Worm (Caenorhabditis elegans) whole organism, young adult: Measurements from ENCODE around the gene nspb-6.

Experiments used
- F49E8.2 ChIP-seq: sonication (generic microtip); optimal IDR thresholded peaks from 3 replicates; lab custom pipeline; 2017; ENCODE audit warnings: missing genetic modification characterization, mild to moderate bottlenecking, missing compliant biosample characterization, antibody characterized with exemption, moderate library complexity; ENCODE audit not compliant: insufficient read depth
- F52B5.7 ChIP-seq: sonication (generic microtip); optimal IDR thresholded peaks from 2 replicates; lab custom pipeline; 2016; ENCODE audit warnings: mild to moderate bottlenecking, missing genetic modification characterization, missing compliant biosample characterization
- F57A8.1 ChIP-seq: fragments of 200-800 bp; sonication (Bioruptor generic); optimal IDR thresholded peaks from 2 replicates; lab custom pipeline; 2018; ENCODE audit warnings: mild to moderate bottlenecking, missing genetic modification characterization, moderate library complexity, missing compliant biosample characterization
- T26A5.8 ChIP-seq: sonication (generic microtip); optimal IDR thresholded peaks from 2 replicates; lab custom pipeline; 2016; ENCODE audit warnings: missing genetic modification characterization, missing compliant biosample characterization
- Y53F4B.3 ChIP-seq: fragments of 200-800 bp; sonication (Bioruptor generic); IDR thresholded peaks from 2 replicates; pipeline ENCODE4 v1.3.6; 2022; ENCODE audit warnings: missing genetic modification reagents, missing genetic modification characterization, missing compliant biosample characterization
- Y67H2A.10 ChIP-seq: fragments of 200-800 bp; sonication (Bioruptor generic); conservative IDR thresholded peaks from 2 replicates; pipeline ENCODE4 v1.3.6; 2022; ENCODE audit warnings: missing genetic modification reagents, missing genetic modification characterization, missing compliant biosample characterization
- Y79H2A.3 ChIP-seq: fragments of 200-800 bp; sonication (Bioruptor generic); conservative IDR thresholded peaks from 2 replicates; pipeline ENCODE4 v1.3.6; 2022; ENCODE audit warnings: missing genetic modification reagents, missing genetic modification characterization, missing compliant biosample characterization
- ZK185.1 ChIP-seq: sonication (generic microtip); optimal IDR thresholded peaks from 2 replicates; lab custom pipeline; 2016; ENCODE audit warnings: mild to moderate bottlenecking, missing genetic modification characterization, missing compliant biosample characterization; ENCODE audit not compliant: poor library complexity, severe bottlenecking
- akir-1 ChIP-seq: fragments of 200-800 bp; sonication (Bioruptor generic); optimal IDR thresholded peaks from 2 replicates; lab custom pipeline; 2018; ENCODE audit warnings: mild to moderate bottlenecking, missing genetic modification characterization, moderate library complexity, missing compliant biosample characterization
- aptf-3 ChIP-seq: fragments of 200-800 bp; sonication (Bioruptor generic); IDR thresholded peaks from 2 replicates; pipeline ENCODE4 v1.3.6; 2022; ENCODE audit warnings: missing genetic modification characterization, missing compliant biosample characterization
- athp-1 ChIP-seq: sonication (generic microtip); optimal IDR thresholded peaks from 2 replicates; lab custom pipeline; 2017; ENCODE audit warnings: mild to moderate bottlenecking, missing genetic modification characterization, missing compliant biosample characterization
- attf-5 ChIP-seq: fragments of 200-800 bp; sonication (Bioruptor generic); optimal IDR thresholded peaks from 2 replicates; lab custom pipeline; 2018; ENCODE audit warnings: mild to moderate bottlenecking, missing genetic modification characterization, missing compliant biosample characterization
- attf-6 ChIP-seq: fragments of 200-800 bp; sonication (Bioruptor generic); IDR thresholded peaks from 2 replicates; pipeline ENCODE4 v1.3.6; 2022; ENCODE audit warnings: missing genetic modification reagents, missing genetic modification characterization, missing compliant biosample characterization
- cebp-1 ChIP-seq, 2 experiments: fragments of 200-800 bp in 1 of 2; sonication (Bioruptor generic) in 1 of 2; sonication (generic microtip) in 1 of 2; IDR thresholded peaks in 1 of 2; optimal IDR thresholded peaks in 1 of 2; 2 replicates each; pipeline versions ENCODE4 v1.3.6 to Lab custom; 2017 to 2022; ENCODE audit warnings: missing compliant biosample characterization in 2 of 2, missing genetic modification characterization in 2 of 2, mild to moderate bottlenecking in 1 of 2, missing genetic modification reagents in 1 of 2, moderate library complexity in 1 of 2
- cebp-2 ChIP-seq: fragments of 200-800 bp; sonication (Bioruptor generic); IDR thresholded peaks from 2 replicates; pipeline ENCODE4 v1.3.6; 2022; ENCODE audit warnings: missing genetic modification characterization, missing compliant biosample characterization
- ceh-58 ChIP-seq: fragments of 200-800 bp; sonication (Bioruptor generic); IDR thresholded peaks from 2 replicates; pipeline ENCODE4 v1.3.6; 2022; ENCODE audit warnings: missing genetic modification characterization, missing compliant biosample characterization
- die-1 ChIP-seq: sonication (generic microtip); optimal IDR thresholded peaks from 2 replicates; lab custom pipeline; 2016; ENCODE audit warnings: missing genotype, mild to moderate bottlenecking, missing genetic modification characterization, missing compliant biosample characterization
- efl-1 ChIP-seq: fragments of 150-350 bp; optimal IDR thresholded peaks from 2 replicates; lab custom pipeline; 2014; ENCODE audit warnings: missing biosample characterization, missing genetic modification reagents, missing genetic modification characterization
- egl-18 ChIP-seq: fragments of 200-800 bp; sonication (Bioruptor generic); IDR thresholded peaks from 2 replicates; pipeline ENCODE4 v1.3.6; 2022; ENCODE audit warnings: missing genetic modification reagents, missing genetic modification characterization, missing compliant biosample characterization
- hmg-1.2 ChIP-seq: fragments of 200-800 bp; sonication (Bioruptor generic); IDR thresholded peaks from 2 replicates; pipeline ENCODE4 v1.3.6; 2022; ENCODE audit warnings: missing genetic modification reagents, missing genetic modification characterization, missing compliant biosample characterization
- hrde-1 ChIP-seq: sonication (generic microtip); optimal IDR thresholded peaks from 2 replicates; lab custom pipeline; 2016; ENCODE audit warnings: missing genetic modification characterization, mild to moderate bottlenecking, missing compliant biosample characterization, moderate library complexity, missing genotype, missing genetic modification reagents, borderline replicate concordance
- hsf-1 ChIP-seq: fragments of 200-800 bp; sonication (Bioruptor generic); IDR thresholded peaks from 2 replicates; pipeline ENCODE4 v1.3.6; 2022; ENCODE audit warnings: missing genetic modification reagents, missing genetic modification characterization, missing compliant biosample characterization
- lin-26 ChIP-seq: fragments of 200-800 bp; sonication (Bioruptor generic); IDR thresholded peaks from 2 replicates; pipeline ENCODE4 v1.3.6; 2022; ENCODE audit warnings: missing genetic modification reagents, missing genetic modification characterization, missing compliant biosample characterization
- lin-40 ChIP-seq: sonication (generic microtip); optimal IDR thresholded peaks from 2 replicates; lab custom pipeline; 2016; ENCODE audit warnings: missing genetic modification characterization, mild to moderate bottlenecking, missing compliant biosample characterization, missing genotype, missing genetic modification reagents
- lin-54 ChIP-seq: fragments of 200-800 bp; sonication (Bioruptor generic); optimal IDR thresholded peaks from 2 replicates; lab custom pipeline; 2018; ENCODE audit warnings: mild to moderate bottlenecking, missing genetic modification characterization, missing compliant biosample characterization
- lsl-1 ChIP-seq: fragments of 200-800 bp; sonication (Bioruptor generic); optimal IDR thresholded peaks from 2 replicates; lab custom pipeline; 2018; ENCODE audit warnings: mild to moderate bottlenecking, missing genetic modification characterization, moderate library complexity, missing compliant biosample characterization
- lsy-27 ChIP-seq: sonication (generic microtip); optimal IDR thresholded peaks from 2 replicates; lab custom pipeline; 2017; ENCODE audit warnings: missing genetic modification characterization, mild to moderate bottlenecking, missing compliant biosample characterization, antibody characterized with exemption, missing genotype, borderline replicate concordance; ENCODE audit not compliant: insufficient read depth
- madf-3 ChIP-seq: fragments of 200-800 bp; sonication (Bioruptor generic); IDR thresholded peaks from 2 replicates; pipeline ENCODE4 v1.3.6; 2022; ENCODE audit warnings: missing genetic modification reagents, missing genetic modification characterization, missing compliant biosample characterization
- nhr-179 ChIP-seq: sonication (generic microtip); optimal IDR thresholded peaks from 2 replicates; lab custom pipeline; 2016; ENCODE audit warnings: mild to moderate bottlenecking, missing genetic modification characterization, missing compliant biosample characterization
- pbrm-1 ChIP-seq: fragments of 200-800 bp; sonication (Bioruptor generic); IDR thresholded peaks from 2 replicates; pipeline ENCODE4 v1.3.6; 2022; ENCODE audit warnings: missing genetic modification reagents, missing genetic modification characterization, missing compliant biosample characterization
- pha-4 ChIP-seq: fragments of 150-350 bp; sonication (generic microtip); optimal IDR thresholded peaks from 2 replicates; lab custom pipeline; 2014; ENCODE audit warnings: missing biosample characterization, missing genetic modification reagents, missing genetic modification characterization
- sdz-38 ChIP-seq: sonication (generic microtip); optimal IDR thresholded peaks from 2 replicates; lab custom pipeline; 2016; ENCODE audit warnings: missing genotype, missing genetic modification characterization, missing compliant biosample characterization
- snpc-4 ChIP-seq, 5 experiments: fragments of 150-350 bp in 1 of 5; sonication (generic microtip) in 4 of 5; optimal IDR thresholded peaks; 2 replicates each; lab custom pipeline; 2014 to 2018; ENCODE audit warnings: missing genetic modification characterization in 5 of 5, missing biosample characterization in 3 of 5, antibody characterized with exemption in 2 of 5, mild to moderate bottlenecking in 2 of 5, missing compliant biosample characterization in 2 of 5, missing genotype in 2 of 5, moderate library complexity in 2 of 5, missing genetic modification reagents in 1 of 5
- tbp1 ChIP-seq: fragments of 200-800 bp; sonication (Bioruptor generic); optimal IDR thresholded peaks from 2 replicates; lab custom pipeline; 2018; ENCODE audit warnings: mild to moderate bottlenecking, missing genetic modification characterization, missing compliant biosample characterization
- tlf-1 ChIP-seq: fragments of 200-800 bp; sonication (Bioruptor generic); optimal IDR thresholded peaks from 2 replicates; lab custom pipeline; 2018; ENCODE audit warnings: mild to moderate bottlenecking, missing genetic modification characterization, missing compliant biosample characterization
- xnd-1 ChIP-seq: sonication (generic microtip); optimal IDR thresholded peaks from 2 replicates; lab custom pipeline; 2016; ENCODE audit warnings: missing genotype, missing genetic modification reagents, missing genetic modification characterization, missing compliant biosample characterization
- ztf-18 ChIP-seq: sonication (generic microtip); optimal IDR thresholded peaks from 2 replicates; lab custom pipeline; 2016; ENCODE audit warnings: missing genotype, mild to moderate bottlenecking, missing genetic modification characterization, missing compliant biosample characterization

Gene nspb-6

DNA sequence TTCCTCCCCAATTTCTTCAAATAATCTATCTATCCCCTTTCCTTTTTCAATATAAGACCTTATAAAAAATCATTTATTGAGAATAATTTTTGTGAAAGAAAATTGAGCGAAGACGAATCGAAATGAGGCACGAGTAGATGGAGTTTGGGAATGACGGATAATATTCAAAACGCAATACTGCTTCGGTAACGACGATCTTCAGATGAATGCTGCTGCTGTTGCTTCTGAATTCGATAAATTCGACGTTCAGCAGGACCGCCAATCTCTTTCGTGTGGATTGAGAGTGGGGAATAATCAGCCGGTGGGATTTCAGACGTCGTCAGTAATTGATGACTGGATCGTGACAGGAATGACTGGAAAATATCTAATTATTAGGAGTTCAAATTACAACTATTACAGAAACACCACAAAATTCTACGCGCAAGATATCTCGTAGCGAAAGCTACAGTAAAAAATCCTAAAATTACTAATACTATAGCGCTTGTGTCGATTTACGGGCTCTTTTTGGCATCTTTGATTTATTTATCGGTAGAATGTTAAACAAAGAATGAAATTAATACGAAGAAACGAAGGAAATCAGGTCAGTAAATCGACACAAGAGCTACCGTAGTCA is 44.4 kb upstream of the nspb-6 start:
- no peak for TF ChIP-seq aptf-3 (GFP tag; lab: Robert Waterston, UW)
- TF ChIP-seq tbp1 (GFP tag; lab: Kevin White, UChicago): peak; percentile 15
- TF ChIP-seq athp-1 (tag; lab: Kevin White, UChicago): peak; percentile 34
- no peak for TF ChIP-seq akir-1 (GFP tag; lab: Kevin White, UChicago)
- no peak for TF ChIP-seq lin-54 (GFP tag; lab: Kevin White, UChicago)
- no peak for TF ChIP-seq ztf-18 (tag; lab: Kevin White, UChicago)
- TF ChIP-seq snpc-4 (GFP tag; optimal IDR thresholded peaks at IDR 0.05; lab: Kevin White, UChicago): no peak
- TF ChIP-seq snpc-4 (tag; optimal IDR thresholded peaks at IDR 0.05; lab: Kevin White, UChicago): peak in 1 of 4 experiments; percentile 83
- TF ChIP-seq efl-1: no peak
- no peak for TF ChIP-seq madf-3 (GFP tag; lab: Robert Waterston, UW)
- peak; percentile 47 for TF ChIP-seq lsl-1 (GFP tag; lab: Kevin White, UChicago)
- TF ChIP-seq Y79H2A.3 (GFP tag; lab: Robert Waterston, UW): no peak
- no peak for TF ChIP-seq nhr-179
- TF ChIP-seq Y67H2A.10 (GFP tag; lab: Robert Waterston, UW): no peak
- peak; percentile 22 for TF ChIP-seq tlf-1 (GFP tag; lab: Kevin White, UChicago)
- no peak for TF ChIP-seq hrde-1
- no peak for TF ChIP-seq F52B5.7 (tag; lab: Kevin White, UChicago)
- TF ChIP-seq cebp-1 (GFP tag; IDR thresholded peaks at IDR 0.05; lab: Robert Waterston, UW): no peak
- no peak for TF ChIP-seq cebp-1 (tag; optimal IDR thresholded peaks at IDR 0.05; lab: Kevin White, UChicago)
- TF ChIP-seq lin-26 (GFP tag; lab: Robert Waterston, UW): peak; percentile 34; the same call in 1 of the 2 replicates
- TF ChIP-seq pbrm-1 (GFP tag; lab: Robert Waterston, UW): 0 out of 2 replicates have a peak, but pooled peaks have one; percentile 40
- peak; percentile 38; the same call in 1 of the 2 replicates for TF ChIP-seq attf-6 (GFP tag; lab: Robert Waterston, UW)
- TF ChIP-seq die-1 (tag; lab: Kevin White, UChicago): peak; percentile 8
- no peak for TF ChIP-seq lin-40 (tag; lab: Kevin White, UChicago)
- peak; percentile 42 for TF ChIP-seq F49E8.2

DNA sequence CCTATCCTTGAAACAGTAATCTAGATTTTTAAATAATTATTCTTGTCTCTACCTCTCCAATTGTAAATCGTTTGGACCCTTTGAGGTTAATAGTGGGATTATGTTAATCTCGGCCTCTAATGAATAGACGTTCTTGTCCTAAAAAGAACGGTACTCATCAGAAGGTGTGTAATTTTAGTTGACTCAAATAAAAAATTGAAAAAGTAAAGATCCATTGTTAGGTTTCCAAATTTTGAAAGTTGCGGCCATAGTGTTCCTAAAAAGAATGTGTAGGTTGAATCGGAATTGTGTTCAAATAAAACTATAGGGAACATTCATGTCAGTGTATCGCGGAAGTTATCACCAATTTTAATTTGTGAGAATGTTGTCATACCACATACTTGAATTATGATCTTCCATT is 39.7 kb upstream of the nspb-6 start:
- TF ChIP-seq lsy-27 (tag; lab: Kevin White, UChicago): no peak
- no peak for TF ChIP-seq ceh-58 (GFP tag; lab: Robert Waterston, UW)
- TF ChIP-seq attf-5: no peak
- TF ChIP-seq hsf-1 (GFP tag; lab: Robert Waterston, UW): no peak
- TF ChIP-seq pha-4 (tag; lab: Kevin White, UChicago): no peak
- TF ChIP-seq ztf-18 (tag; lab: Kevin White, UChicago): no peak
- TF ChIP-seq Y67H2A.10 (GFP tag; lab: Robert Waterston, UW): no peak
- TF ChIP-seq xnd-1: no peak
- no peak for TF ChIP-seq F57A8.1 (GFP tag; lab: Kevin White, UChicago)

- TF ChIP-seq hmg-1.2 (no peak), Y53F4B.3 (GFP tag; lab: Robert Waterston, UW) (no peak), ZK185.1 (tag; lab: Kevin White, UChicago) (no peak), egl-18 (GFP tag; lab: Robert Waterston, UW) (no peak), Y79H2A.3 (GFP tag; lab: Robert Waterston, UW) (no peak), sdz-38 (no peak), cebp-2 (GFP tag; lab: Robert Waterston, UW) (no peak), T26A5.8 (tag; lab: Kevin White, UChicago) (no peak)
Observed at ce11 chrIV:5856975-5857374, 38.3 kb upstream of the nspb-6 start.
